Worm (Caenorhabditis elegans) whole organism, L2 larva: Measurements from ENCODE around the gene algn-1.

Experiments
- C34F6.9 ChIP-seq: fragments of 150-350 bp; optimal IDR thresholded peaks from 2 replicates; lab custom pipeline; 2014; ENCODE audit warnings: missing biosample characterization, missing genetic modification characterization
- F13H6.1 ChIP-seq: sonication (generic microtip); optimal IDR thresholded peaks from 2 replicates; lab custom pipeline; 2016; ENCODE audit warnings: missing genetic modification characterization, missing compliant biosample characterization
- R02D3.7 ChIP-seq: fragments of 150-350 bp; optimal IDR thresholded peaks from 2 replicates; lab custom pipeline; 2014; ENCODE audit warnings: missing biosample characterization, missing genetic modification characterization
- Y55F3AM.14 ChIP-seq: fragments of 200-800 bp; sonication (Bioruptor generic); optimal IDR thresholded peaks from 2 replicates; lab custom pipeline; 2018; ENCODE audit warnings: mild to moderate bottlenecking, missing genetic modification characterization, missing compliant biosample characterization
- ZK546.5 ChIP-seq: sonication (generic microtip); optimal IDR thresholded peaks from 2 replicates; lab custom pipeline; 2017; ENCODE audit warnings: missing biosample characterization, missing genetic modification characterization
- alr-1 ChIP-seq: fragments of 150-350 bp; optimal IDR thresholded peaks from 2 replicates; lab custom pipeline; 2014; ENCODE audit warnings: missing biosample characterization, missing genetic modification characterization
- aly-2 ChIP-seq: fragments of 150-350 bp; optimal IDR thresholded peaks from 2 replicates; lab custom pipeline; 2014; ENCODE audit warnings: missing biosample characterization, missing genetic modification characterization
- ama-1 ChIP-seq: fragments of 150-350 bp; optimal IDR thresholded peaks from 2 replicates; lab custom pipeline; 2018; ENCODE audit warnings: inconsistent platforms
- blmp-1 ChIP-seq: sonication (generic microtip); optimal IDR thresholded peaks from 2 replicates; lab custom pipeline; 2017; ENCODE audit warnings: missing genetic modification characterization, mild to moderate bottlenecking, missing compliant biosample characterization, antibody characterized with exemption, moderate library complexity; ENCODE audit not compliant: insufficient read depth
- ceh-16 ChIP-seq: fragments of 150-350 bp; optimal IDR thresholded peaks from 2 replicates; lab custom pipeline; 2014; ENCODE audit warnings: missing biosample characterization, missing genetic modification characterization
- ceh-82 ChIP-seq: fragments of 150-350 bp; optimal IDR thresholded peaks from 2 replicates; lab custom pipeline; 2014; ENCODE audit warnings: missing biosample characterization, missing genetic modification characterization
- crh-2 ChIP-seq: sonication (generic microtip); optimal IDR thresholded peaks from 2 replicates; lab custom pipeline; 2017; ENCODE audit warnings: missing biosample characterization, missing genetic modification characterization
- dmd-4 ChIP-seq: sonication (generic microtip); optimal IDR thresholded peaks from 2 replicates; lab custom pipeline; 2017; ENCODE audit warnings: missing biosample characterization, missing genetic modification characterization
- egl-27 ChIP-seq: sonication (generic microtip); optimal IDR thresholded peaks from 3 replicates; lab custom pipeline; 2017; ENCODE audit warnings: missing biosample characterization, missing genetic modification reagents, missing genetic modification characterization
- elt-1 ChIP-seq: fragments of 150-350 bp; optimal IDR thresholded peaks from 2 replicates; lab custom pipeline; 2014; ENCODE audit warnings: missing biosample characterization, missing genetic modification characterization
- elt-3 ChIP-seq: sonication (generic microtip); optimal IDR thresholded peaks from 2 replicates; lab custom pipeline; 2017; ENCODE audit warnings: missing biosample characterization, missing genetic modification characterization
- fos-1 ChIP-seq: fragments of 150-350 bp; optimal IDR thresholded peaks from 2 replicates; lab custom pipeline; 2014; ENCODE audit warnings: missing biosample characterization, missing genetic modification characterization
- gmeb-1 ChIP-seq: fragments of 150-350 bp; optimal IDR thresholded peaks from 2 replicates; lab custom pipeline; 2014; ENCODE audit warnings: missing biosample characterization, missing genetic modification characterization
- lin-11 ChIP-seq: fragments of 150-350 bp; sonication (generic microtip); optimal IDR thresholded peaks from 2 replicates; lab custom pipeline; 2014; ENCODE audit warnings: missing biosample characterization, missing genetic modification characterization, inconsistent platforms, mixed read lengths
- lin-13 ChIP-seq: fragments of 150-350 bp; optimal IDR thresholded peaks from 2 replicates; lab custom pipeline; 2014; ENCODE audit warnings: missing biosample characterization, missing genetic modification reagents, missing genetic modification characterization
- lin-39 ChIP-seq: fragments of 150-350 bp; optimal IDR thresholded peaks from 2 replicates; lab custom pipeline; 2014; ENCODE audit warnings: missing biosample characterization, missing genetic modification reagents, missing genetic modification characterization
- lsy-2 ChIP-seq, 2 experiments: fragments of 150-350 bp in 1 of 2; sonication (generic microtip) in 1 of 2; optimal IDR thresholded peaks; 2 replicates each; lab custom pipeline; 2014 to 2017; ENCODE audit warnings: missing biosample characterization in 2 of 2, missing genetic modification characterization in 2 of 2
- mab-5 ChIP-seq: fragments of 150-350 bp; optimal IDR thresholded peaks from 2 replicates; lab custom pipeline; 2014; ENCODE audit warnings: missing biosample characterization, missing genetic modification characterization
- mbf-1 ChIP-seq: sonication (generic microtip); optimal IDR thresholded peaks from 2 replicates; lab custom pipeline; 2017; ENCODE audit warnings: missing biosample characterization, missing genetic modification characterization
- mdl-1 ChIP-seq, 2 experiments: fragments of 150-350 bp in 1 of 2; sonication (generic microtip) in 1 of 2; optimal IDR thresholded peaks; 2 replicates each; lab custom pipeline; 2017; ENCODE audit warnings: missing biosample characterization in 2 of 2, missing genetic modification characterization in 2 of 2
- nhr-10 ChIP-seq: sonication (generic microtip); optimal IDR thresholded peaks from 2 replicates; lab custom pipeline; 2017; ENCODE audit warnings: missing biosample characterization, missing genetic modification characterization
- nhr-11 ChIP-seq: fragments of 150-350 bp; optimal IDR thresholded peaks from 2 replicates; lab custom pipeline; 2014; ENCODE audit warnings: missing biosample characterization, missing genetic modification characterization
- nhr-12 ChIP-seq: fragments of 150-350 bp; optimal IDR thresholded peaks from 2 replicates; lab custom pipeline; 2014; ENCODE audit warnings: missing biosample characterization, missing genetic modification characterization
- nhr-129 ChIP-seq: fragments of 150-350 bp; optimal IDR thresholded peaks from 2 replicates; lab custom pipeline; 2014; ENCODE audit warnings: missing biosample characterization, missing genetic modification characterization
- nhr-23 ChIP-seq: fragments of 150-350 bp; optimal IDR thresholded peaks from 2 replicates; lab custom pipeline; 2014; ENCODE audit warnings: missing biosample characterization, missing genetic modification reagents, missing genetic modification characterization
- nhr-25 ChIP-seq: fragments of 150-350 bp; sonication (generic microtip); optimal IDR thresholded peaks from 3 replicates; lab custom pipeline; 2014; ENCODE audit warnings: missing biosample characterization, missing genetic modification characterization
- nhr-6 ChIP-seq: fragments of 150-350 bp; optimal IDR thresholded peaks from 2 replicates; lab custom pipeline; 2014; ENCODE audit warnings: missing biosample characterization, missing genetic modification characterization
- peb-1 ChIP-seq: fragments of 150-350 bp; optimal IDR thresholded peaks from 2 replicates; lab custom pipeline; 2014; ENCODE audit warnings: missing biosample characterization, missing genetic modification characterization
- sem-4 ChIP-seq: fragments of 150-350 bp; optimal IDR thresholded peaks from 2 replicates; lab custom pipeline; 2014; ENCODE audit warnings: missing biosample characterization, missing genetic modification reagents, missing genetic modification characterization
- skn-1 ChIP-seq: sonication (generic microtip); optimal IDR thresholded peaks from 2 replicates; lab custom pipeline; 2017; ENCODE audit warnings: missing biosample characterization, missing genetic modification characterization
- sma-3 ChIP-seq: sonication (generic microtip); optimal IDR thresholded peaks from 2 replicates; lab custom pipeline; 2016; ENCODE audit warnings: missing genetic modification reagents, missing genetic modification characterization, missing compliant biosample characterization
- sma-9 ChIP-seq, 2 experiments: fragments of 150-350 bp in 1 of 2; sonication (generic microtip) in 1 of 2; optimal IDR thresholded peaks; 2 replicates each; lab custom pipeline; 2014 to 2016; ENCODE audit warnings: missing genetic modification characterization in 2 of 2, mild to moderate bottlenecking in 1 of 2, missing biosample characterization in 1 of 2, missing compliant biosample characterization in 1 of 2, missing genetic modification reagents in 1 of 2, moderate library complexity in 1 of 2
- snpc-4 ChIP-seq: fragments of 150-350 bp; optimal IDR thresholded peaks from 2 replicates; lab custom pipeline; 2014; ENCODE audit warnings: missing biosample characterization, missing genetic modification characterization
- unc-39 ChIP-seq: fragments of 150-350 bp; optimal IDR thresholded peaks from 2 replicates; lab custom pipeline; 2014; ENCODE audit warnings: missing biosample characterization, missing genetic modification characterization
- unc-55 ChIP-seq: fragments of 150-350 bp; sonication (generic microtip); optimal IDR thresholded peaks from 3 replicates; lab custom pipeline; 2014; ENCODE audit warnings: missing biosample characterization, missing genetic modification reagents, missing genetic modification characterization
- unc-62 ChIP-seq: fragments of 150-350 bp; optimal IDR thresholded peaks from 2 replicates; lab custom pipeline; 2014; ENCODE audit warnings: missing biosample characterization, missing genetic modification reagents, missing genetic modification characterization
- zag-1 ChIP-seq: fragments of 150-350 bp; optimal IDR thresholded peaks from 2 replicates; lab custom pipeline; 2014; ENCODE audit warnings: missing biosample characterization, missing genetic modification characterization
- ztf-1 ChIP-seq: fragments of 200-800 bp; sonication (Bioruptor generic); conservative IDR thresholded peaks from 2 replicates; pipeline ENCODE4 v1.3.6; 2022; ENCODE audit warnings: missing genetic modification characterization, missing compliant biosample characterization
- ztf-11 ChIP-seq: sonication (generic microtip); optimal IDR thresholded peaks from 2 replicates; lab custom pipeline; 2017; ENCODE audit warnings: missing biosample characterization, missing genetic modification characterization
- ztf-4 ChIP-seq: fragments of 150-350 bp; optimal IDR thresholded peaks from 2 replicates; lab custom pipeline; 2014; ENCODE audit warnings: missing biosample characterization, missing genetic modification characterization

Gene algn-1

DNA sequence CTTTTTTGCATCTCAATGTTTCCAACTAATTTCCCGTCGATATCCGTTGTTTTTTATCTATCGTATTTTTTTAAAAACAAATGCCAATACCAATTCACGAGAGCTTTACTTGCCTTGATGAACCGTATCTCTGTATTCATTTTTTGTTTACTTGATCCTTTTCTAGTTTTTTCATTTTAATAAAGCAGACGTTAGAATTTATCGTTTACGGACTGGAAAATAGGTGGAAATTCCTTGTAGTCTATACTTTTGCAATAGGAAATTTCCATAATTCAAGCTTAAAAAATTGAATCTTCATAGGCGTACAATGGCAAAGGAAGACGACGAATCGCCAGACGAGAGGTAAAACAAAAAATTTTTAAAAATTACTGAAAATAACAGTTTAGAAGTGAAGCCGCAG lies at the start of gene algn-1:
Gene algn-1 (plus strand): TSS at position 301 of the 400 bp plus-strand sequence.
- no peak for TF ChIP-seq gmeb-1

DNA sequence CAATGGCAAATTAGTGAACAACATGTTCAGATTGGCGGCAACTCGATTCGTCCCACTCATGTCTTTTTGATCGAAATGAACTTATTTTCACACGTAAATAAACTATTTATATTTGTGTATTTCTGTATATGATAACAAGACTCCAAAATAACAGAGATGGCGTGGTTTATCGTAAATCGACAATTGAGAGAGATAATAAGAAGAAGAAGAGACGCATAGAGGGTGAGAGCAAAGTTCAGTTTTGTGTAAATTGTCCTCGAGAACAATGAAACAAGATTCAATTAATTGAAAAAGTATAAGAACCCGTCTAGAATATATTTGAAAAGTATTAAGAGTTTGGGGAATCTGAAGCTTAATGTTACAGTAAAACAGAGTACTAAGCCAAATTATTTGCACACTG lies 48.5 kb upstream of the algn-1 start:
- no peak for TF ChIP-seq ZK546.5 (tag; lab: Kevin White, UChicago)
- TF ChIP-seq crh-2 (tag; lab: Kevin White, UChicago), result peak; percentile 39
- TF ChIP-seq sma-9 (GFP tag; optimal IDR thresholded peaks at IDR 0.05; lab: Kevin White, UChicago), result peak; percentile 20
- no peak for TF ChIP-seq sma-9 (tag; optimal IDR thresholded peaks at IDR 0.05; lab: Kevin White, UChicago)
- peak; percentile 3 for TF ChIP-seq fos-1
- no peak for TF ChIP-seq gmeb-1

DNA sequence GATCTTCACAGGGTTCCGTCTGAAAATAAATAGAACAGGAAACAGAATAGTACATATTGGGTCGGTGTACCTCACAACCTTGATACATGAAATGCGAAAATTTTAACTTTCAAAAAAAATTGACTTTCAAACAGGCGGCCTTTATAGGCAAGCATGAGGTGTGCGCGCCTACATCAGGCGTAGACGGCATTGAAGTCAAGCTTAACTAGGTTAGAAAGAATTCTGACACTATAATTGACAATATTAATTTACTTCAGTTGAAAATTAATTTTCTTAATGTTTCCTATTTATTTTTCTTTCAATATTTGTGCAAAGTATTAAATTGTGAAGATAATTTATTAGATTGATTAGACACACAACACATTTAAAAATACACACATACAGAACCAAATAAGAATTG lies 48.0 kb upstream of the algn-1 start, which contains the start of gene C05D11.5:
Gene C05D11.5 (minus strand): TSS at position 101 of the 400 bp plus-strand sequence.
- TF ChIP-seq F13H6.1 (tag; lab: Kevin White, UChicago) (no peak), zag-1 (tag; lab: Kevin White, UChicago) (no peak), peb-1 (tag; lab: Kevin White, UChicago) (no peak), ceh-82 (tag; lab: Kevin White, UChicago) (no peak), nhr-129 (no peak), nhr-11 (tag; lab: Kevin White, UChicago) (no peak), ztf-1 (GFP tag; lab: Robert Waterston, UW) (no peak), aly-2 (tag; lab: Kevin White, UChicago) (no peak), unc-62 (GFP tag; lab: Kevin White, UChicago) (no peak), mdl-1 (tag; optimal IDR thresholded peaks at IDR 0.05; lab: Kevin White, UChicago) (no peak), ZK546.5 (tag; lab: Kevin White, UChicago) (no peak), lin-13 (GFP tag; lab: Kevin White, UChicago) (no peak), skn-1 (tag; lab: Kevin White, UChicago) (no peak)

DNA sequence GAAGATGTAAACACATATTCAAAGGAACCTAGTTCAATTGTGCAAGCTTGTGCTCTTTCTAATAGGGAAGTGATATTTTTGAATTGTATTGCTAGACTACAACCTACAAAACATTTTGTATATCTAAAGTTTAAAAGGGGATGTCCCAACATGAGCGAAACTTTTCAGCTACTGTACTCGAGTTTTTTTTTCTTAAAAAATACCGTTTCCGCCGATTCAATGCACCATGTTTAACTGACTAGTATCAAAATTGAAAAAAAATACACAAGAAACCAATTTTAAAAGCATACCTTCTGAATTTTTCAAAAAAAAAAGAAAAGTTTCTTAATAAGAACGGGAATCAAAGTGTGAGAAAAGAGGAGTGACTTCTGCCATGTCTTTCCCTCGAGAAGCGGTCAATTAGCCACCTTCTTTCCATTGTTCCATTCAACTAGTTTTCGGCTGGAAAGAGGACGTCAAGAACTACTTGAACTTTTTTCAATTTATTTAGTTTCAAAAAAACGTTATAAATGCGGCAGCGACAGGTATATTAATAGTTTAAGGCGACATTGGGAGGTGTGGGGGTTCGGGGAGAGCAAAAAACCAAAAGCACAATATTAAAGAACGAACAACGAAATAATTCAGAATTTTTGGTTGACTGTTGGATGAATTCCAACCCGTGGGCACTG lies 44.5 kb upstream of the algn-1 start, which contains the start of gene nas-4:
Gene nas-4 (minus strand): TSS at position 351 of the 668 bp plus-strand sequence.
- TF ChIP-seq nhr-23, result no peak
- no peak for TF ChIP-seq mab-5
- TF ChIP-seq Y55F3AM.14 (GFP tag; lab: Kevin White, UChicago), result peak; percentile 35
- TF ChIP-seq elt-3 (tag; lab: Kevin White, UChicago), result no peak
- TF ChIP-seq skn-1 (tag; lab: Kevin White, UChicago), result no peak
- TF ChIP-seq peb-1 (tag; lab: Kevin White, UChicago), result no peak
- TF ChIP-seq R02D3.7 (tag; lab: Kevin White, UChicago), result no peak
- no peak for TF ChIP-seq ceh-82 (tag; lab: Kevin White, UChicago)
- TF ChIP-seq unc-55 (GFP tag; lab: Kevin White, UChicago), result peak; percentile 7
- TF ChIP-seq nhr-6, result peak; percentile 14
- no peak for TF ChIP-seq C34F6.9 (tag; lab: Kevin White, UChicago)
- TF ChIP-seq lsy-2 (tag; optimal IDR thresholded peaks at IDR 0.05; lab: Kevin White, UChicago), result peak in 1 of 2 experiments; percentile 9
- no peak for TF ChIP-seq elt-1
- TF ChIP-seq ztf-1 (GFP tag; lab: Robert Waterston, UW), result no peak
- no peak for TF ChIP-seq zag-1 (tag; lab: Kevin White, UChicago)
- TF ChIP-seq dmd-4 (tag; lab: Kevin White, UChicago), result no peak
- no peak for TF ChIP-seq lin-39 (tag; lab: Kevin White, UChicago)
- peak; percentile 36 for TF ChIP-seq crh-2 (tag; lab: Kevin White, UChicago)
- TF ChIP-seq sem-4 (tag; lab: Kevin White, UChicago), result no peak
- TF ChIP-seq alr-1 (tag; lab: Kevin White, UChicago), result no peak
- TF ChIP-seq ztf-4 (tag; lab: Kevin White, UChicago), result peak; percentile 69
- TF ChIP-seq nhr-12, result no peak
- TF ChIP-seq fos-1, result no peak
- peak; percentile 27 for TF ChIP-seq nhr-25 (tag; lab: Kevin White, UChicago)
- TF ChIP-seq egl-27 (tag; lab: Kevin White, UChicago), result no peak
- TF ChIP-seq nhr-10 (tag; lab: Kevin White, UChicago), result no peak
- no peak for TF ChIP-seq mbf-1 (tag; lab: Kevin White, UChicago)
- no peak for TF ChIP-seq F13H6.1 (tag; lab: Kevin White, UChicago)
- no peak for TF ChIP-seq nhr-129
- TF ChIP-seq sma-3 (GFP tag; lab: Kevin White, UChicago), result peak; percentile 46
- no peak for TF ChIP-seq ZK546.5 (tag; lab: Kevin White, UChicago)
- no peak for TF ChIP-seq snpc-4 (tag; lab: Kevin White, UChicago)
- no peak for TF ChIP-seq unc-39 (tag; lab: Kevin White, UChicago)
- peak; percentile 69 for TF ChIP-seq ama-1 (lab: Kevin White, UChicago)
- TF ChIP-seq mdl-1 (tag; optimal IDR thresholded peaks at IDR 0.05; lab: Kevin White, UChicago), result no peak
- TF ChIP-seq gmeb-1, result no peak
- TF ChIP-seq ztf-11 (tag; lab: Kevin White, UChicago), result no peak
- TF ChIP-seq ceh-16 (tag; lab: Kevin White, UChicago), result no peak
- no peak for TF ChIP-seq nhr-11 (tag; lab: Kevin White, UChicago)
- TF ChIP-seq lin-11 (tag; lab: Kevin White, UChicago), result no peak
- peak; percentile 3 for TF ChIP-seq blmp-1
- TF ChIP-seq aly-2 (tag; lab: Kevin White, UChicago), result no peak
